Fruit fly (Drosophila melanogaster) whole organism, embryonic: ENCODE data around the gene CG10338.

Experiments
- Atf-2 ChIP-seq: fragments of 200-800 bp; sonication (Bioruptor generic); optimal IDR thresholded peaks from 2 replicates; lab custom pipeline; 2016; ENCODE audit warnings: missing biosample characterization, missing genetic modification characterization
- Blimp-1 ChIP-seq: fragments of 200-800 bp; sonication (Bioruptor generic); optimal IDR thresholded peaks from 3 replicates; lab custom pipeline; 2018; ENCODE audit warnings: missing biosample characterization, missing genetic modification characterization, mild to moderate bottlenecking, moderate library complexity, missing genetic modification reagents
- Bteb2 ChIP-seq: fragments of 200-800 bp; sonication (Bioruptor generic); optimal IDR thresholded peaks from 2 replicates; lab custom pipeline; 2016; ENCODE audit warnings: missing biosample characterization, missing genetic modification characterization
- CG10209 ChIP-seq: fragments of 200-800 bp; sonication (Bioruptor generic); optimal IDR thresholded peaks from 3 replicates; lab custom pipeline; 2017; ENCODE audit warnings: missing biosample characterization, mild to moderate bottlenecking, missing genetic modification characterization, missing genetic modification reagents
- CG12219 ChIP-seq: fragments of 200-800 bp; sonication (Bioruptor generic); optimal IDR thresholded peaks from 3 replicates; lab custom pipeline; 2018; ENCODE audit warnings: missing biosample characterization, mild to moderate bottlenecking, missing genetic modification characterization
- CG12299 ChIP-seq: fragments of 200-800 bp; sonication (Bioruptor generic); optimal IDR thresholded peaks from 2 replicates; lab custom pipeline; 2018; ENCODE audit warnings: missing biosample characterization, mild to moderate bottlenecking, missing genetic modification characterization
- CG1603 ChIP-seq: fragments of 200-800 bp; sonication (Bioruptor generic); optimal IDR thresholded peaks from 2 replicates; lab custom pipeline; 2019; ENCODE audit warnings: missing biosample characterization, mild to moderate bottlenecking, missing genetic modification characterization, moderate library complexity
- CG18619 ChIP-seq: fragments of 200-800 bp; sonication (Bioruptor generic); optimal IDR thresholded peaks from 3 replicates; lab custom pipeline; 2017; ENCODE audit warnings: missing biosample characterization, mild to moderate bottlenecking, missing genetic modification characterization
- CG2199 ChIP-seq: fragments of 200-800 bp; sonication (Bioruptor generic); IDR thresholded peaks from 3 replicates; pipeline ENCODE4 v1.3.6; 2022; ENCODE audit warnings: missing biosample characterization, missing genetic modification characterization
- CG34224 ChIP-seq: fragments of 200-800 bp; sonication (Bioruptor generic); IDR thresholded peaks from 3 replicates; pipeline ENCODE4 v1.3.6; 2022; ENCODE audit warnings: missing biosample characterization, missing genetic modification characterization; ENCODE audit not compliant: partially characterized antibody
- CG3847 ChIP-seq: fragments of 200-800 bp; sonication (Bioruptor generic); IDR thresholded peaks from 2 replicates; pipeline ENCODE4 v1.3.6; 2022; ENCODE audit warnings: missing biosample characterization, missing genetic modification characterization
- CG6689 ChIP-seq: fragments of 200-800 bp; sonication (Bioruptor generic); IDR thresholded peaks from 2 replicates; pipeline ENCODE4 v1.3.6; 2022; ENCODE audit warnings: missing biosample characterization, missing genetic modification characterization
- CG6765 ChIP-seq: fragments of 200-800 bp; sonication (Bioruptor generic); optimal IDR thresholded peaks from 3 replicates; lab custom pipeline; 2017; ENCODE audit warnings: missing biosample characterization, mild to moderate bottlenecking, missing genetic modification characterization
- CG7786 ChIP-seq: fragments of 200-800 bp; sonication (Bioruptor generic); optimal IDR thresholded peaks from 2 replicates; lab custom pipeline; 2016; ENCODE audit warnings: missing biosample characterization, missing genetic modification characterization
- CG9876 ChIP-seq: fragments of 200-800 bp; sonication (Bioruptor generic); optimal IDR thresholded peaks from 2 replicates; lab custom pipeline; 2016; ENCODE audit warnings: missing biosample characterization, missing genetic modification characterization
- CG9932 ChIP-seq: fragments of 200-800 bp; sonication (Bioruptor generic); IDR thresholded peaks from 2 replicates; pipeline ENCODE4 v1.3.6; 2022; ENCODE audit warnings: missing biosample characterization, missing genetic modification characterization
- Dfd ChIP-seq, 2 experiments: fragments of >200 bp; optimal IDR thresholded peaks; 2 replicates each; lab custom pipeline; 2017; ENCODE audit warnings: missing biosample characterization in 2 of 2, missing genetic modification characterization in 2 of 2
- HLH54F ChIP-seq: fragments of 200-800 bp; sonication (Bioruptor generic); optimal IDR thresholded peaks from 3 replicates; lab custom pipeline; 2016; ENCODE audit warnings: missing biosample characterization, missing genetic modification characterization
- Hr3 ChIP-seq: fragments of 200-800 bp; sonication (Bioruptor generic); optimal IDR thresholded peaks from 3 replicates; lab custom pipeline; 2016; ENCODE audit warnings: missing biosample characterization, missing genetic modification characterization
- MBD-R2 ChIP-seq: fragments of 200-800 bp; sonication (Bioruptor generic); IDR thresholded peaks from 2 replicates; pipeline ENCODE4 v1.3.6; 2022; ENCODE audit warnings: missing biosample characterization, missing genetic modification characterization
- Meics ChIP-seq: fragments of 200-800 bp; sonication (Bioruptor generic); optimal IDR thresholded peaks from 2 replicates; lab custom pipeline; 2017; ENCODE audit warnings: missing biosample characterization, mild to moderate bottlenecking, missing genetic modification characterization
- NK7.1 ChIP-seq: fragments of 200-800 bp; sonication (Bioruptor generic); optimal IDR thresholded peaks from 3 replicates; lab custom pipeline; 2016; ENCODE audit warnings: missing biosample characterization, missing genetic modification characterization
- Sox100B ChIP-seq: fragments of 200-800 bp; sonication (Bioruptor generic); optimal IDR thresholded peaks from 3 replicates; lab custom pipeline; 2018; ENCODE audit warnings: missing biosample characterization, mild to moderate bottlenecking, missing genetic modification characterization
- Trl ChIP-seq, 3 experiments: fragments of >200 bp in 2 of 3; fragments of 200-800 bp in 1 of 3; sonication (Bioruptor generic) in 1 of 3; optimal IDR thresholded peaks; 2 replicates in 1 of 3; 3 replicates in 2 of 3; lab custom pipeline; 2016 to 2017; ENCODE audit warnings: missing biosample characterization in 1 of 3, missing genetic modification characterization in 1 of 3
- YL-1 ChIP-seq: fragments of 200-800 bp; sonication (Bioruptor generic); optimal IDR thresholded peaks from 3 replicates; lab custom pipeline; 2017; ENCODE audit warnings: missing biosample characterization, mild to moderate bottlenecking, missing genetic modification characterization
- ap ChIP-seq: fragments of 200-800 bp; sonication (Bioruptor generic); IDR thresholded peaks from 2 replicates; pipeline ENCODE4 v1.3.6; 2022; ENCODE audit warnings: missing biosample characterization, missing genetic modification characterization
- bcd ChIP-seq: fragments of 200-800 bp; sonication (Bioruptor generic); optimal IDR thresholded peaks from 2 replicates; lab custom pipeline; 2017; ENCODE audit warnings: missing biosample characterization, mild to moderate bottlenecking, missing genetic modification characterization
- bowl ChIP-seq: fragments of 200-800 bp; sonication (Bioruptor generic); IDR thresholded peaks from 2 replicates; pipeline ENCODE4 v1.3.6; 2022; ENCODE audit warnings: missing biosample characterization, missing genetic modification characterization
- br ChIP-seq: fragments of >200 bp; optimal IDR thresholded peaks from 2 replicates; lab custom pipeline; 2017
- cad ChIP-seq: fragments of >200 bp; optimal IDR thresholded peaks from 2 replicates; lab custom pipeline; 2017; ENCODE audit warnings: missing biosample characterization, missing genetic modification characterization
- dm ChIP-seq: fragments of 200-800 bp; sonication (Bioruptor generic); optimal IDR thresholded peaks from 3 replicates; lab custom pipeline; 2016; ENCODE audit warnings: missing biosample characterization, missing genetic modification characterization
- dmrt99B ChIP-seq: fragments of 200-800 bp; sonication (Bioruptor generic); optimal IDR thresholded peaks from 2 replicates; lab custom pipeline; 2018; ENCODE audit warnings: missing biosample characterization, mild to moderate bottlenecking, missing genetic modification characterization, moderate library complexity
- dpn ChIP-seq, 2 experiments: fragments of 200-800 bp; sonication (Bioruptor generic); optimal IDR thresholded peaks; 3 replicates each; lab custom pipeline; 2016; ENCODE audit warnings: missing biosample characterization in 2 of 2, missing genetic modification characterization in 2 of 2
- emc ChIP-seq: fragments of 200-800 bp; sonication (Bioruptor generic); optimal IDR thresholded peaks from 2 replicates; lab custom pipeline; 2016; ENCODE audit warnings: missing biosample characterization, missing genetic modification characterization
- ewg ChIP-seq: fragments of 200-800 bp; sonication (Bioruptor generic); optimal IDR thresholded peaks from 3 replicates; lab custom pipeline; 2017; ENCODE audit warnings: mild to moderate bottlenecking, missing biosample characterization, missing genetic modification reagents, missing genetic modification characterization
- fd64A ChIP-seq: fragments of 200-800 bp; sonication (Bioruptor generic); optimal IDR thresholded peaks from 3 replicates; lab custom pipeline; 2018; ENCODE audit warnings: missing biosample characterization, mild to moderate bottlenecking, missing genetic modification characterization
- lilli ChIP-seq: fragments of 200-800 bp; sonication (Bioruptor generic); optimal IDR thresholded peaks from 3 replicates; lab custom pipeline; 2016; ENCODE audit warnings: missing biosample characterization, missing genetic modification characterization
- org-1 ChIP-seq: fragments of 200-800 bp; sonication (Bioruptor generic); optimal IDR thresholded peaks from 2 replicates; lab custom pipeline; 2017; ENCODE audit warnings: missing biosample characterization, missing genetic modification characterization
- peb ChIP-seq: fragments of 200-800 bp; sonication (Bioruptor generic); IDR thresholded peaks from 2 replicates; pipeline ENCODE4 v1.3.6; 2022; ENCODE audit warnings: missing biosample characterization, missing genetic modification characterization
- pfk ChIP-seq: fragments of 200-800 bp; sonication (Bioruptor generic); optimal IDR thresholded peaks from 2 replicates; lab custom pipeline; 2018; ENCODE audit warnings: missing biosample characterization, mild to moderate bottlenecking, missing genetic modification characterization, moderate library complexity
- pnt ChIP-seq: fragments of 200-800 bp; sonication (Bioruptor generic); optimal IDR thresholded peaks from 3 replicates; lab custom pipeline; 2016; ENCODE audit warnings: missing biosample characterization, missing genetic modification characterization
- ranshi ChIP-seq: fragments of 200-800 bp; sonication (Bioruptor generic); IDR thresholded peaks from 2 replicates; pipeline ENCODE4 v1.3.6; 2022; ENCODE audit warnings: missing biosample characterization, missing genetic modification characterization
- repo ChIP-seq: fragments of 200-800 bp; sonication (Bioruptor generic); optimal IDR thresholded peaks from 2 replicates; lab custom pipeline; 2016; ENCODE audit warnings: missing biosample characterization, missing genetic modification characterization
- sim ChIP-seq: fragments of 200-800 bp; sonication (Bioruptor generic); IDR thresholded peaks from 2 replicates; pipeline ENCODE4 v1.3.6; 2022; ENCODE audit warnings: missing biosample characterization, missing genetic modification characterization
- sob ChIP-seq: fragments of 200-800 bp; sonication (Bioruptor generic); IDR thresholded peaks from 2 replicates; pipeline ENCODE4 v1.3.6; 2022; ENCODE audit warnings: missing biosample characterization, missing genetic modification characterization
- tna ChIP-seq: fragments of 200-800 bp; sonication (Bioruptor generic); IDR thresholded peaks from 2 replicates; pipeline ENCODE4 v1.3.6; 2022; ENCODE audit warnings: missing biosample characterization, missing genetic modification characterization; ENCODE audit not compliant: partially characterized antibody
- tup ChIP-seq: fragments of 200-800 bp; sonication (Bioruptor generic); optimal IDR thresholded peaks from 2 replicates; lab custom pipeline; 2016; ENCODE audit warnings: missing biosample characterization, mild to moderate bottlenecking, missing genetic modification characterization, moderate library complexity
- wek ChIP-seq: fragments of 200-800 bp; sonication (Bioruptor generic); optimal IDR thresholded peaks from 3 replicates; lab custom pipeline; 2018; ENCODE audit warnings: missing biosample characterization, mild to moderate bottlenecking, missing genetic modification characterization, moderate library complexity
- zen ChIP-seq: fragments of 200-800 bp; sonication (Bioruptor generic); optimal IDR thresholded peaks from 3 replicates; lab custom pipeline; 2018; ENCODE audit warnings: missing biosample characterization, mild to moderate bottlenecking, missing genetic modification characterization, moderate library complexity
- zfh1 ChIP-seq: fragments of 200-800 bp; sonication (Bioruptor generic); IDR thresholded peaks from 3 replicates; pipeline ENCODE4 v1.3.6; 2022; ENCODE audit warnings: missing biosample characterization, missing genetic modification characterization

The CG10338 gene

dm6 chr2L:18708239-18708891 lies 12.9 kb downstream of the CG10338 start, which contains the start of the genes Faf2 and Grip71 (continued):
- TF ChIP-seq pnt (GFP tag; lab: Kevin White, UChicago) (peak; percentile 90), CG7786 (peak; percentile 78), lilli (GFP tag; lab: Kevin White, UChicago) (peak; percentile 96), ap (GFP tag; lab: Robert Waterston, UW) (peak; percentile 93), CG9932 (GFP tag; lab: Robert Waterston, UW) (peak; percentile 96), CG2199 (GFP tag; lab: Robert Waterston, UW) (peak; percentile 64; the same call in 2 of the 3 replicates), zfh1 (GFP tag; lab: Robert Waterston, UW) (peak; percentile 96), sim (GFP tag; lab: Robert Waterston, UW) (peak; percentile 55), pfk (no peak), CG1603 (peak; percentile 88), org-1 (peak; percentile 71), CG6765 (GFP tag; lab: Kevin White, UChicago) (peak; percentile 38), peb (GFP tag; lab: Robert Waterston, UW) (peak; percentile 87), repo (GFP tag; lab: Kevin White, UChicago) (peak; percentile 59), cad (GFP tag; lab: Kevin White, UChicago) (no peak), dpn (GFP tag; optimal IDR thresholded peaks at IDR 0.05; lab: Kevin White, UChicago) (peak; percentile 87 to 92), zen (tag; lab: Kevin White, UChicago) (peak; percentile 94), CG34224 (GFP tag; lab: Robert Waterston, UW) (0 out of 3 replicates have a peak, but pooled peaks have one; percentile 26), ewg (GFP tag; lab: Kevin White, UChicago) (peak; percentile 85), Dfd (GFP tag; optimal IDR thresholded peaks at IDR 0.05; lab: Kevin White, UChicago) (peak; percentile 43 to 65), tna (GFP tag; lab: Robert Waterston, UW) (no peak), CG10209 (GFP tag; lab: Kevin White, UChicago) (peak; percentile 90), CG18619 (GFP tag; lab: Kevin White, UChicago) (peak; percentile 82), bcd (GFP tag; lab: Kevin White, UChicago) (peak; percentile 94), Hr3 (GFP tag; lab: Kevin White, UChicago) (peak; percentile 93), YL-1 (GFP tag; lab: Kevin White, UChicago) (peak; percentile 82), Trl (optimal IDR thresholded peaks at IDR 0.05; lab: Kevin White, UChicago) (no peak), Trl (GFP tag; optimal IDR thresholded peaks at IDR 0.05; lab: Kevin White, UChicago) (peak; percentile 80), wek (no peak), CG12299 (tag; lab: Kevin White, UChicago) (peak; percentile 77), MBD-R2 (GFP tag; lab: Robert Waterston, UW) (peak; percentile 84), br (lab: Kevin White, UChicago) (no peak), CG9876 (GFP tag; lab: Kevin White, UChicago) (peak; percentile 44), fd64A (no peak), dm (GFP tag; lab: Kevin White, UChicago) (peak; percentile 53), CG6689 (GFP tag; lab: Robert Waterston, UW) (peak; percentile 95), Sox100B (GFP tag; lab: Kevin White, UChicago) (no peak), dmrt99B (tag; lab: Kevin White, UChicago) (peak; percentile 85), Atf-2 (peak; percentile 80), bowl (GFP tag; lab: Robert Waterston, UW) (peak; percentile 75; the same call in 1 of the 2 replicates), tup (GFP tag; lab: Kevin White, UChicago) (peak; percentile 77), CG12219 (GFP tag; lab: Kevin White, UChicago) (peak; percentile 8), Meics (peak; percentile 82), emc (GFP tag; lab: Kevin White, UChicago) (peak; percentile 71), Blimp-1 (GFP tag; lab: Kevin White, UChicago) (peak; percentile 86), CG3847 (GFP tag; lab: Robert Waterston, UW) (peak; percentile 95), sob (GFP tag; lab: Robert Waterston, UW) (peak; percentile 96), Bteb2 (GFP tag; lab: Kevin White, UChicago) (peak; percentile 79), HLH54F (GFP tag; lab: Kevin White, UChicago) (peak; percentile 91), ranshi (GFP tag; lab: Robert Waterston, UW) (peak; percentile 95), NK7.1 (GFP tag; lab: Kevin White, UChicago) (peak; percentile 36)
